Fruit fly (Drosophila melanogaster) whole organism, adult: ENCODE data around the gene sisA.

Experiments
- CG14711 ChIP-seq: fragments of 200-800 bp; sonication (Bioruptor generic); optimal IDR thresholded peaks from 2 replicates; lab custom pipeline; 2018; ENCODE audit warnings: missing biosample characterization, mild to moderate bottlenecking, missing genetic modification characterization, moderate library complexity
- Crg-1 ChIP-seq: fragments of 200-800 bp; sonication (Bioruptor generic); optimal IDR thresholded peaks from 2 replicates; lab custom pipeline; 2016; ENCODE audit warnings: missing biosample characterization, missing genetic modification characterization
- Hr96 ChIP-seq: fragments of 200-800 bp; sonication (Bioruptor generic); optimal IDR thresholded peaks from 2 replicates; lab custom pipeline; 2016; ENCODE audit warnings: missing biosample characterization, missing genetic modification characterization
- Mnt ChIP-seq: fragments of 200-800 bp; sonication (Bioruptor generic); optimal IDR thresholded peaks from 2 replicates; lab custom pipeline; 2016; ENCODE audit warnings: missing biosample characterization, mild to moderate bottlenecking, missing genetic modification characterization
- cic ChIP-seq: fragments of 200-800 bp; sonication (Bioruptor generic); optimal IDR thresholded peaks from 2 replicates; lab custom pipeline; 2017; ENCODE audit warnings: missing biosample characterization, mild to moderate bottlenecking, missing genetic modification characterization, moderate library complexity
- cnc ChIP-seq, 2 experiments: fragments of >200 bp; optimal IDR thresholded peaks; 2 replicates each; lab custom pipeline; 2017
- kay ChIP-seq: fragments of 200-800 bp; sonication (Bioruptor generic); peaks from one replicate; lab custom pipeline; 2016; ENCODE audit warnings: missing biosample characterization, missing genetic modification characterization, borderline replicate concordance

DNA sequence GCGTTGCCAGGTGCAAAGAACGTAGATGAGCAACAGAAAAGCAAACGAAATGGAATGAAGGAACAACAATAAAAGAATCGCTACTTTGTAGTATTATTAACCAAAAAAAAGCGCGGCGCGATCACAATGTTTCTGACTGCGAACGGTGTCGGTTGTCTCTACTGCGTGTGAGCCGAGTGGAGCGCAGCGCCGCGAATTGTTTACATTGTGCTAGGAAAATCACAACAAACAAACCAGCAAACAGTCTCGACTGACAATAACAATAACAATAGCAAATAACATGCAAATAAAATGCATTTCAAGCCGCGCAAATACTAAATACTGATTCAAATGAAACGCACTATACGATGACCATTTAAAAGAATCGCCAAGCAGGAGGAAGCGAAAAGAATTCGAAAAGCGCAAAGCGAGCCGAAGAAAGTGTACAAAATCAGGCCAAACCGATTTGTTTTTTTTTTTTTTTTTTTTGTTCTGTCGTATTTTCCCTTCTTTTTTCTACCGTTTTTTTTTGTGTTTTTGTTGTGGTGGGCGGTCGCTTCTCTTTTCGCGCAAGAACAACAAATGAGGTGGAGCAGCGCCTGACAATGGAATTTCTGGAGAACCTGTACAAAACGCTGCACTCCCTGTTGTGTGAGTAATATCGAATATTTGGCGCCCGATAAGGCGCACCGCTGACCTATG lies 17.9 kb upstream of the sisA start, which contains the start of the genes CG34348 and Kap3:
- TF ChIP-seq Mnt, result no peak
- TF ChIP-seq Hr96 (GFP tag; lab: Kevin White, UChicago), result no peak
- TF ChIP-seq cic (GFP tag; lab: Kevin White, UChicago), result no peak
- no peak for TF ChIP-seq CG14711
- TF ChIP-seq Crg-1 (GFP tag; lab: Kevin White, UChicago), result no peak
- no peak for TF ChIP-seq kay (GFP tag; lab: Kevin White, UChicago)
- TF ChIP-seq cnc (optimal IDR thresholded peaks at IDR 0.05; lab: Kevin White, UChicago), result no peak
